Worm (Caenorhabditis elegans): ENCODE data around the gene F38E11.9.

DNA sequence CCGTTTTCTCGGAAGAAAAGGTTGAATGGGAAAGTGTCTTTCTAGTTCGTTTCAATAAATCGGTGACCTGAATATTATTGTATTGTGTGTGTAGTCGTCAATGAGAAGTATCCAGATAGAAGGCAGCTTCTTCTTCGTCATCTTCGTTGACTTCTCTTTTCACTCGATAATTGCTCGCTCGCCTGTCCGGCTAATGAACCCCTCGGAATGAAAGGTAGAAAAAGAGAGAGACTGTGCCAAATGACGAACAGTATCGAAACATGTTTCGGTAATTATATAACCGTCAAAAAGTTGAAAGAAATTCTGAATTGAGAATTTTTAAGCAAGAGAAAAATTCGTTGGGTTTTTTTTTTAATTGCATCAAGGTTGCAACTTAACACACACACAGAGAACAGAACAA lies 13.6 kb upstream of the F38E11.9 start, which contains the start of gene cutl-17:
- TF ChIP-seq ama-1 (optimal IDR thresholded peaks at IDR 0.05) (no peak), pes-1 (GFP tag; IDR thresholded peaks at IDR 0.05) (no peak), scrt-1 (GFP tag; IDR thresholded peaks at IDR 0.05) (no peak), flt-1 (GFP tag; IDR thresholded peaks at IDR 0.05) (no peak), sea-1 (GFP tag; conservative IDR thresholded peaks at IDR 0.05) (no peak), F13C5.2 (tag; optimal IDR thresholded peaks at IDR 0.05) (no peak), ets-7 (tag; optimal IDR thresholded peaks at IDR 0.05) (no peak), hmbx-1 (tag; optimal IDR thresholded peaks at IDR 0.05) (no peak), tbx-11 (GFP tag; IDR thresholded peaks at IDR 0.05) (no peak), aly-1 (tag; optimal IDR thresholded peaks at IDR 0.05) (no peak), tbx-37 (GFP tag; conservative IDR thresholded peaks at IDR 0.05) (no peak), tra-4 (tag; optimal IDR thresholded peaks at IDR 0.05) (no peak), B0310.2 (tag; optimal IDR thresholded peaks at IDR 0.05) (no peak), hmg-4 (GFP tag; optimal IDR thresholded peaks at IDR 0.05) (no peak)
